Worm (Caenorhabditis elegans): ENCODE results near the gene acr-2.

- TF ChIP-seq ztf-11 (tag; optimal IDR thresholded peaks at IDR 0.05) = no peak
- peak; percentile 47 for TF ChIP-seq ama-1 (optimal IDR thresholded peaks at IDR 0.05)
- TF ChIP-seq mdl-1 (tag; optimal IDR thresholded peaks at IDR 0.05) = peak; percentile 75
Measured at ce11 chrX:6746849-6747248, 44.5 kb downstream of the acr-2 start.
